Worm (Caenorhabditis elegans) whole organism, L2 larva: Measurements from ENCODE around the gene R02F11.2.

ENCODE experiments used
- dmd-4 ChIP-seq: sonication (generic microtip); optimal IDR thresholded peaks from 2 replicates; lab custom pipeline; 2017; ENCODE audit warnings: missing biosample characterization, missing genetic modification characterization
- elt-3 ChIP-seq: sonication (generic microtip); optimal IDR thresholded peaks from 2 replicates; lab custom pipeline; 2017; ENCODE audit warnings: missing biosample characterization, missing genetic modification characterization
- gmeb-1 ChIP-seq: fragments of 150-350 bp; optimal IDR thresholded peaks from 2 replicates; lab custom pipeline; 2014; ENCODE audit warnings: missing biosample characterization, missing genetic modification characterization
- mab-5 ChIP-seq: fragments of 150-350 bp; optimal IDR thresholded peaks from 2 replicates; lab custom pipeline; 2014; ENCODE audit warnings: missing biosample characterization, missing genetic modification characterization
- nhr-237 ChIP-seq: fragments of 150-350 bp; optimal IDR thresholded peaks from 2 replicates; lab custom pipeline; 2014; ENCODE audit warnings: missing biosample characterization, missing genetic modification characterization
- nhr-6 ChIP-seq: fragments of 150-350 bp; optimal IDR thresholded peaks from 2 replicates; lab custom pipeline; 2014; ENCODE audit warnings: missing biosample characterization, missing genetic modification characterization
- skn-1 ChIP-seq: sonication (generic microtip); optimal IDR thresholded peaks from 2 replicates; lab custom pipeline; 2017; ENCODE audit warnings: missing biosample characterization, missing genetic modification characterization
- snpc-4 ChIP-seq: fragments of 150-350 bp; optimal IDR thresholded peaks from 2 replicates; lab custom pipeline; 2014; ENCODE audit warnings: missing biosample characterization, missing genetic modification characterization
- ztf-11 ChIP-seq: sonication (generic microtip); optimal IDR thresholded peaks from 2 replicates; lab custom pipeline; 2017; ENCODE audit warnings: missing biosample characterization, missing genetic modification characterization

DNA sequence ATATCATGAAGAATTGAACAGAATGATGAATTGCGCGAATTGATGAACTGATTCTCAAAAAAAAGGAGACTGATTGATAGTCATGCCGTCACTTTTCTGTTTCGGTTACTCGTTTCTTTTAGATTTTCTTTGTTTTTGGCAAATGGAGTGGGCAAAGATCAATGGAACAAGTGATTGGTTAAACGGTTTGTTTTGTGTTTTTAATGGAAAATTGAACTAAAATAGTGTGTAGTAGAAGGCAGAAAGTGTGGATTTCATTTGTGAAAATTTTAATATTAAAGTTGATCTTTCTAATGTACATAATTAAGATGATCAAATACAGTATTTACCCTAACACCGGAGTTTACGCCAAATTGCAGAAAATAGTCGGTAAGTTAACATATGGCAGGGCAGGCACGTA is 45.5 kb downstream of the R02F11.2 start, which contains the start of gene nas-9:
- TF ChIP-seq nhr-237 (tag; lab: Kevin White, UChicago), result no peak
- TF ChIP-seq elt-3 (tag; lab: Kevin White, UChicago), result no peak
- TF ChIP-seq skn-1 (tag; lab: Kevin White, UChicago), result no peak
- no peak for TF ChIP-seq nhr-6 (tag; lab: Kevin White, UChicago)
- TF ChIP-seq dmd-4 (tag; lab: Kevin White, UChicago), result no peak
- no peak for TF ChIP-seq snpc-4 (tag; lab: Kevin White, UChicago)
- no peak for TF ChIP-seq ztf-11 (tag; lab: Kevin White, UChicago)
- TF ChIP-seq mab-5 (tag; lab: Kevin White, UChicago), result no peak
- no peak for TF ChIP-seq gmeb-1
